Fruit fly (Drosophila melanogaster): ENCODE data around the gene CG32079.

dm6 chr3L:11020058-11020457 lies 5.3 kb upstream of the CG32079 start:
- TF ChIP-seq CG8478 (optimal IDR thresholded peaks at IDR 0.05) (no peak), CTCF (optimal IDR thresholded peaks at IDR 0.05) (no peak)
